Worm (Caenorhabditis elegans) whole organism, L1 larva: ENCODE data around the gene F54F2.7.

Source experiments
- C04F5.9 ChIP-seq: sonication (generic microtip); optimal IDR thresholded peaks from 2 replicates; lab custom pipeline; 2016; ENCODE audit warnings: missing genetic modification characterization, missing compliant biosample characterization
- aly-2 ChIP-seq: fragments of 150-350 bp; optimal IDR thresholded peaks from 2 replicates; lab custom pipeline; 2014; ENCODE audit warnings: missing biosample characterization, missing genetic modification characterization
- ama-1 ChIP-seq: fragments of 150-350 bp; optimal IDR thresholded peaks from 2 replicates; lab custom pipeline; 2014
- ceh-8 ChIP-seq: fragments of 200-800 bp; sonication (Bioruptor generic); optimal IDR thresholded peaks from 2 replicates; lab custom pipeline; 2018; ENCODE audit warnings: mild to moderate bottlenecking, missing genetic modification characterization, moderate library complexity, missing compliant biosample characterization
- elt-2 ChIP-seq: sonication (generic microtip); optimal IDR thresholded peaks from 2 replicates; lab custom pipeline; 2016; ENCODE audit warnings: missing genetic modification characterization, mild to moderate bottlenecking, inconsistent platforms, missing compliant biosample characterization, missing genetic modification reagents
- hlh-4 ChIP-seq: sonication (generic microtip); optimal IDR thresholded peaks from 2 replicates; lab custom pipeline; 2016; ENCODE audit warnings: mild to moderate bottlenecking, missing genetic modification characterization, missing compliant biosample characterization
- lin-13 ChIP-seq: fragments of 150-350 bp; optimal IDR thresholded peaks from 2 replicates; lab custom pipeline; 2014; ENCODE audit warnings: missing biosample characterization, missing genetic modification reagents, missing genetic modification characterization
- mef-2 ChIP-seq: fragments of 150-350 bp; optimal IDR thresholded peaks from 2 replicates; lab custom pipeline; 2014; ENCODE audit warnings: missing biosample characterization, missing genetic modification characterization
- nhr-11 ChIP-seq: fragments of 150-350 bp; optimal IDR thresholded peaks from 2 replicates; lab custom pipeline; 2014; ENCODE audit warnings: missing biosample characterization, missing genetic modification characterization
- rnt-1 ChIP-seq: sonication (generic microtip); optimal IDR thresholded peaks from 2 replicates; lab custom pipeline; 2016; ENCODE audit warnings: mild to moderate bottlenecking, missing genetic modification characterization, moderate library complexity, missing compliant biosample characterization

ce11 chrIII:8779912-8780311, 27.2 kb downstream of the F54F2.7 start, which contains the start of gene K02D10.4:
- no peak for TF ChIP-seq nhr-11 (tag; lab: Kevin White, UChicago)
- TF ChIP-seq ama-1 (lab: Kevin White, UChicago), result no peak
- no peak for TF ChIP-seq elt-2
- TF ChIP-seq C04F5.9 (tag; lab: Kevin White, UChicago), result no peak
- TF ChIP-seq lin-13 (GFP tag; lab: Kevin White, UChicago), result no peak
- TF ChIP-seq mef-2, result no peak
- no peak for TF ChIP-seq rnt-1
- no peak for TF ChIP-seq aly-2 (tag; lab: Kevin White, UChicago)
- no peak for TF ChIP-seq hlh-4 (tag; lab: Kevin White, UChicago)
- TF ChIP-seq ceh-8 (GFP tag; lab: Kevin White, UChicago), result no peak
